Fruit fly (Drosophila melanogaster) whole organism, embryonic: ENCODE results near the gene frma.

Source experiments
- Awh ChIP-seq: fragments of 200-800 bp; sonication (Bioruptor generic); IDR thresholded peaks from 2 replicates; pipeline ENCODE4, ENCODE4 v1.3.6; 2022; ENCODE audit warnings: missing biosample characterization, missing genetic modification characterization
- Bteb2 ChIP-seq: fragments of 200-800 bp; sonication (Bioruptor generic); optimal IDR thresholded peaks from 2 replicates; lab custom pipeline; 2016; ENCODE audit warnings: missing biosample characterization, missing genetic modification characterization
- CG10543 ChIP-seq: fragments of 200-800 bp; sonication (Bioruptor generic); optimal IDR thresholded peaks from 3 replicates; lab custom pipeline; 2017; ENCODE audit warnings: missing biosample characterization, mild to moderate bottlenecking, missing genetic modification characterization, moderate library complexity
- CG10979 ChIP-seq: fragments of 200-800 bp; sonication (Bioruptor generic); optimal IDR thresholded peaks from 2 replicates; lab custom pipeline; 2018; ENCODE audit warnings: missing biosample characterization, mild to moderate bottlenecking, missing genetic modification characterization, moderate library complexity
- CG11695 ChIP-seq: fragments of 200-800 bp; sonication (Bioruptor generic); IDR thresholded peaks from 3 replicates; pipeline ENCODE4 v1.3.6; 2022; ENCODE audit warnings: missing biosample characterization, missing genetic modification characterization
- CG17612 ChIP-seq: fragments of 200-800 bp; sonication (Bioruptor generic); IDR thresholded peaks from 2 replicates; pipeline ENCODE4 v1.3.6; 2022; ENCODE audit warnings: missing biosample characterization, missing genetic modification characterization
- CG18011 ChIP-seq: fragments of 200-800 bp; sonication (Bioruptor generic); optimal IDR thresholded peaks from 2 replicates; lab custom pipeline; 2017; ENCODE audit warnings: missing biosample characterization, missing genetic modification characterization, mild to moderate bottlenecking, moderate library complexity, missing genotype
- CG18764 ChIP-seq: fragments of 200-800 bp; sonication (Bioruptor generic); optimal IDR thresholded peaks from 3 replicates; lab custom pipeline; 2016; ENCODE audit warnings: missing biosample characterization, missing genetic modification characterization
- CG2712 ChIP-seq: fragments of 200-800 bp; optimal IDR thresholded peaks from 3 replicates; lab custom pipeline; 2019; ENCODE audit warnings: missing biosample characterization, mild to moderate bottlenecking, missing genetic modification characterization, moderate library complexity
- CG31224 ChIP-seq: fragments of 200-800 bp; sonication (Bioruptor generic); IDR thresholded peaks from 2 replicates; pipeline ENCODE4 v1.3.6; 2022; ENCODE audit warnings: missing biosample characterization, missing genetic modification characterization
- CG31388 ChIP-seq: fragments of 200-800 bp; sonication (Bioruptor generic); optimal IDR thresholded peaks from 2 replicates; lab custom pipeline; 2016; ENCODE audit warnings: missing biosample characterization, missing genetic modification characterization
- CG32772 ChIP-seq: fragments of 200-800 bp; sonication (Bioruptor generic); IDR thresholded peaks from 2 replicates; pipeline ENCODE4 v1.3.6; 2022; ENCODE audit warnings: missing biosample characterization, missing genetic modification characterization
- CG34224 ChIP-seq: fragments of 200-800 bp; sonication (Bioruptor generic); IDR thresholded peaks from 3 replicates; pipeline ENCODE4 v1.3.6; 2022; ENCODE audit warnings: missing biosample characterization, missing genetic modification characterization; ENCODE audit not compliant: partially characterized antibody
- CG8478 ChIP-seq: fragments of >200 bp; optimal IDR thresholded peaks from 2 replicates; lab custom pipeline; 2018
- Deaf1 ChIP-seq: fragments of 200-800 bp; optimal IDR thresholded peaks from 3 replicates; lab custom pipeline; 2019; ENCODE audit warnings: missing biosample characterization, mild to moderate bottlenecking, missing genetic modification characterization, moderate library complexity
- Dll ChIP-seq: fragments of 200-800 bp; sonication (Bioruptor generic); IDR thresholded peaks from 4 replicates; pipeline ENCODE4 v1.3.6; 2022; ENCODE audit warnings: missing biosample characterization, missing genetic modification characterization; ENCODE audit not compliant: partially characterized antibody
- Fer1 ChIP-seq: fragments of 200-800 bp; sonication (Bioruptor generic); optimal IDR thresholded peaks from 2 replicates; lab custom pipeline; 2017; ENCODE audit warnings: missing biosample characterization, mild to moderate bottlenecking, missing genetic modification characterization
- Gsc ChIP-seq: fragments of 200-800 bp; sonication (Bioruptor generic); IDR thresholded peaks from 2 replicates; pipeline ENCODE4 v1.3.6; 2022; ENCODE audit warnings: missing biosample characterization, missing genetic modification characterization
- H15 ChIP-seq: fragments of 200-800 bp; sonication (Bioruptor generic); IDR thresholded peaks from 3 replicates; pipeline ENCODE4 v1.3.6; 2022; ENCODE audit warnings: missing biosample characterization, missing genetic modification characterization
- HmgZ ChIP-seq: fragments of 200-800 bp; sonication (Bioruptor generic); optimal IDR thresholded peaks from 2 replicates; lab custom pipeline; 2018; ENCODE audit warnings: missing biosample characterization, mild to moderate bottlenecking, missing genetic modification characterization
- Jarid2 ChIP-seq: fragments of 200-800 bp; sonication (Bioruptor generic); optimal IDR thresholded peaks from 3 replicates; lab custom pipeline; 2017; ENCODE audit warnings: mild to moderate bottlenecking, missing biosample characterization, missing genetic modification reagents, missing genetic modification characterization
- Lpt ChIP-seq: fragments of >200 bp; optimal IDR thresholded peaks from 2 replicates; lab custom pipeline; 2018; ENCODE audit warnings: missing biosample characterization, missing genetic modification characterization
- Max ChIP-seq: fragments of 200-800 bp; sonication (Bioruptor generic); optimal IDR thresholded peaks from 2 replicates; lab custom pipeline; 2016; ENCODE audit warnings: missing biosample characterization, mild to moderate bottlenecking, missing genetic modification characterization
- Med ChIP-seq: fragments of 200-800 bp; sonication (Bioruptor generic); peaks from one replicate; lab custom pipeline; 2016; ENCODE audit warnings: missing biosample characterization, missing genetic modification characterization, mild to moderate bottlenecking, inconsistent platforms, moderate library complexity
- Opbp ChIP-seq: fragments of 200-800 bp; sonication (Bioruptor generic); IDR thresholded peaks from 3 replicates; pipeline ENCODE4 v1.3.6; 2022; ENCODE audit warnings: missing biosample characterization, missing genetic modification characterization; ENCODE audit not compliant: partially characterized antibody
- Sry-β ChIP-seq: fragments of 200-800 bp; sonication (Bioruptor generic); optimal IDR thresholded peaks from 2 replicates; lab custom pipeline; 2018; ENCODE audit warnings: missing biosample characterization, mild to moderate bottlenecking, missing genetic modification characterization, moderate library complexity
- bowl ChIP-seq: fragments of 200-800 bp; sonication (Bioruptor generic); IDR thresholded peaks from 2 replicates; pipeline ENCODE4 v1.3.6; 2022; ENCODE audit warnings: missing biosample characterization, missing genetic modification characterization
- da ChIP-seq: fragments of 200-800 bp; sonication (Bioruptor generic); optimal IDR thresholded peaks from 2 replicates; lab custom pipeline; 2016; ENCODE audit warnings: missing biosample characterization, missing genetic modification characterization
- dimm ChIP-seq: fragments of 200-800 bp; sonication (Bioruptor generic); IDR thresholded peaks from 2 replicates; pipeline ENCODE4 v1.3.6; 2022; ENCODE audit warnings: missing biosample characterization, missing genetic modification characterization
- ftz-f1 ChIP-seq: fragments of 200-800 bp; sonication (Bioruptor generic); optimal IDR thresholded peaks from 2 replicates; lab custom pipeline; 2016; ENCODE audit warnings: missing biosample characterization, missing genetic modification characterization
- fu2 ChIP-seq: fragments of 200-800 bp; sonication (Bioruptor generic); optimal IDR thresholded peaks from 2 replicates; lab custom pipeline; 2016; ENCODE audit warnings: missing biosample characterization, missing genetic modification characterization
- her ChIP-seq: fragments of 200-800 bp; sonication (Bioruptor generic); optimal IDR thresholded peaks from 2 replicates; lab custom pipeline; 2016; ENCODE audit warnings: missing biosample characterization, missing genetic modification characterization
- hkb ChIP-seq, 2 experiments: fragments of 200-800 bp in 1 of 2; fragments of >200 bp in 1 of 2; sonication (Bioruptor generic) in 1 of 2; IDR thresholded peaks in 1 of 2; optimal IDR thresholded peaks in 1 of 2; 2 replicates each; pipeline versions ENCODE4 v1.3.6 to Lab custom; 2017 to 2022; ENCODE audit warnings: missing biosample characterization in 1 of 2, missing genetic modification characterization in 1 of 2
- jigr1 ChIP-seq: fragments of 200-800 bp; sonication (Bioruptor generic); IDR thresholded peaks from 3 replicates; pipeline ENCODE4 v1.3.6; 2022; ENCODE audit warnings: missing biosample characterization, missing genetic modification characterization
- lov ChIP-seq, 2 experiments: fragments of 200-800 bp in 1 of 2; fragments of >200 bp in 1 of 2; sonication (Bioruptor generic) in 1 of 2; IDR thresholded peaks in 1 of 2; optimal IDR thresholded peaks in 1 of 2; 2 replicates in 1 of 2; 3 replicates in 1 of 2; pipeline versions ENCODE4 v1.3.6 to Lab custom; 2017 to 2022; ENCODE audit warnings: missing biosample characterization in 1 of 2, missing genetic modification characterization in 1 of 2
- mld ChIP-seq: fragments of 200-800 bp; sonication (Bioruptor generic); IDR thresholded peaks from 3 replicates; pipeline ENCODE4 v1.3.6; 2022; ENCODE audit warnings: missing biosample characterization, missing genetic modification characterization; ENCODE audit not compliant: partially characterized antibody
- otp ChIP-seq: fragments of 200-800 bp; sonication (Bioruptor generic); IDR thresholded peaks from 3 replicates; pipeline ENCODE4, ENCODE4 v1.3.6; 2022; ENCODE audit warnings: missing biosample characterization, missing genetic modification characterization
- p53 ChIP-seq: fragments of 200-800 bp; sonication (Bioruptor generic); optimal IDR thresholded peaks from 2 replicates; lab custom pipeline; 2016; ENCODE audit warnings: missing biosample characterization, missing genetic modification characterization
- pita ChIP-seq: fragments of 200-800 bp; sonication (Bioruptor generic); optimal IDR thresholded peaks from 2 replicates; lab custom pipeline; 2017; ENCODE audit warnings: missing biosample characterization, mild to moderate bottlenecking, missing genetic modification characterization
- sens ChIP-seq: fragments of 200-800 bp; sonication (Bioruptor generic); peaks from one replicate; lab custom pipeline; 2016; ENCODE audit warnings: missing biosample characterization, missing genetic modification characterization
- sna ChIP-seq: fragments of 200-800 bp; sonication (Bioruptor generic); IDR thresholded peaks from 2 replicates; pipeline ENCODE4 v1.3.6; 2022; ENCODE audit warnings: missing biosample characterization, missing genetic modification characterization; ENCODE audit not compliant: partially characterized antibody
- ssp ChIP-seq: fragments of 200-800 bp; sonication (Bioruptor generic); IDR thresholded peaks from 2 replicates; pipeline ENCODE4 v1.3.6; 2022; ENCODE audit warnings: missing biosample characterization, missing genetic modification characterization
- tap ChIP-seq: fragments of 200-800 bp; optimal IDR thresholded peaks from 3 replicates; lab custom pipeline; 2019; ENCODE audit warnings: missing biosample characterization, mild to moderate bottlenecking, missing genetic modification characterization, moderate library complexity
- tll ChIP-seq, 2 experiments: fragments of 200-800 bp in 1 of 2; fragments of >200 bp in 1 of 2; sonication (Bioruptor generic) in 1 of 2; optimal IDR thresholded peaks; 2 replicates each; lab custom pipeline; 2017 to 2019; ENCODE audit warnings: missing biosample characterization in 2 of 2, missing genetic modification characterization in 2 of 2, mild to moderate bottlenecking in 1 of 2, moderate library complexity in 1 of 2
- unc-4 ChIP-seq: fragments of 200-800 bp; sonication (Bioruptor generic); IDR thresholded peaks from 2 replicates; pipeline ENCODE4 v1.3.6; 2022; ENCODE audit warnings: missing biosample characterization, missing genetic modification characterization; ENCODE audit not compliant: partially characterized antibody
- usp ChIP-seq: fragments of >200 bp; optimal IDR thresholded peaks from 2 replicates; lab custom pipeline; 2017; ENCODE audit warnings: missing biosample characterization, missing genetic modification characterization
- wek ChIP-seq: fragments of 200-800 bp; sonication (Bioruptor generic); optimal IDR thresholded peaks from 3 replicates; lab custom pipeline; 2018; ENCODE audit warnings: missing biosample characterization, mild to moderate bottlenecking, missing genetic modification characterization, moderate library complexity
- zen ChIP-seq: fragments of 200-800 bp; sonication (Bioruptor generic); optimal IDR thresholded peaks from 3 replicates; lab custom pipeline; 2018; ENCODE audit warnings: missing biosample characterization, mild to moderate bottlenecking, missing genetic modification characterization, moderate library complexity
- zfh1 ChIP-seq: fragments of 200-800 bp; sonication (Bioruptor generic); IDR thresholded peaks from 3 replicates; pipeline ENCODE4 v1.3.6; 2022; ENCODE audit warnings: missing biosample characterization, missing genetic modification characterization

The frma gene

dm6 chrX:5524240-5524881 is 28.5 kb upstream of the frma start (continued):
- TF ChIP-seq sens (GFP tag; lab: Kevin White, UChicago) (peak; percentile 34), CG34224 (peak; percentile 66; the same call in 2 of the 3 replicates), CG2712 (tag; lab: Kevin White, UChicago) (no peak), Gsc (GFP tag; lab: Robert Waterston, UW) (no peak), CG32772 (no peak), bowl (0 out of 2 replicates have a peak, but pooled peaks have one; percentile 25), HmgZ (tag; lab: Kevin White, UChicago) (peak; percentile 39), tap (tag; lab: Kevin White, UChicago) (no peak), pita (GFP tag; lab: Kevin White, UChicago) (peak; percentile 23), wek (GFP tag; lab: Kevin White, UChicago) (no peak), hkb (optimal IDR thresholded peaks at IDR 0.05; lab: Kevin White, UChicago) (peak; percentile 2), hkb (GFP tag; IDR thresholded peaks at IDR 0.05; lab: Robert Waterston, UW) (peak; percentile 40; the same call in 1 of the 2 replicates), CG10979 (no peak), Sry-β (GFP tag; lab: Kevin White, UChicago) (no peak), Dll (peak; percentile 64; the same call in 3 of the 4 replicates), Bteb2 (GFP tag; lab: Kevin White, UChicago) (no peak), Jarid2 (GFP tag; lab: Kevin White, UChicago) (no peak), CG8478 (lab: Kevin White, UChicago) (peak; percentile 70), ftz-f1 (GFP tag; lab: Kevin White, UChicago) (peak; percentile 57), her (GFP tag; lab: Kevin White, UChicago) (no peak), Med (GFP tag; lab: Kevin White, UChicago) (peak; percentile 70), mld (GFP tag; lab: Robert Waterston, UW) (peak; percentile 92), CG18011 (GFP tag; lab: Kevin White, UChicago) (no peak), Opbp (GFP tag; lab: Robert Waterston, UW) (peak; percentile 93), otp (GFP tag; lab: Robert Waterston, UW) (0 out of 3 replicates have a peak, but pooled peaks have one; percentile 4), Max (GFP tag; lab: Kevin White, UChicago) (no peak), CG11695 (GFP tag; lab: Robert Waterston, UW) (peak; percentile 16; the same call in 1 of the 3 replicates), sna (peak; percentile 79), fu2 (GFP tag; lab: Kevin White, UChicago) (no peak), Deaf1 (no peak), ssp (no peak), zen (tag; lab: Kevin White, UChicago) (no peak), tll (GFP tag; optimal IDR thresholded peaks at IDR 0.05; lab: Kevin White, UChicago) (no peak), jigr1 (GFP tag; lab: Robert Waterston, UW) (no peak), CG10543 (no peak), p53 (peak; percentile 25), Fer1 (GFP tag; lab: Kevin White, UChicago) (peak; percentile 25), da (GFP tag; lab: Kevin White, UChicago) (no peak), Lpt (GFP tag; lab: Kevin White, UChicago) (no peak), CG31388 (GFP tag; lab: Kevin White, UChicago) (no peak), CG17612 (GFP tag; lab: Robert Waterston, UW) (no peak), unc-4 (GFP tag; lab: Robert Waterston, UW) (peak; percentile 58), CG31224 (no peak), usp (GFP tag; lab: Kevin White, UChicago) (no peak), zfh1 (no peak; the same call in 2 of the 3 replicates), CG18764 (GFP tag; lab: Kevin White, UChicago) (no peak), dimm (no peak), Awh (GFP tag; lab: Robert Waterston, UW) (peak; percentile 20; the same call in 1 of the 2 replicates), lov (optimal IDR thresholded peaks at IDR 0.05; lab: Kevin White, UChicago) (no peak), lov (GFP tag; IDR thresholded peaks at IDR 0.05; lab: Robert Waterston, UW) (0 out of 3 replicates have a peak, but pooled peaks have one; percentile 9), H15 (GFP tag; lab: Robert Waterston, UW) (no peak)
